Worm (Caenorhabditis elegans) whole organism, mixed stage, embryonic: ENCODE data around the gene srh-47.

ENCODE experiments used
- ces-1 ChIP-seq: fragments of 150-350 bp; optimal IDR thresholded peaks from 2 replicates; lab custom pipeline; 2014; ENCODE audit warnings: missing biosample characterization, missing genetic modification reagents, missing genetic modification characterization
- elt-1 ChIP-seq: sonication (generic microtip); optimal IDR thresholded peaks from 2 replicates; lab custom pipeline; 2017; ENCODE audit warnings: missing genetic modification characterization, mild to moderate bottlenecking, missing compliant biosample characterization, antibody characterized with exemption, moderate library complexity, borderline replicate concordance; ENCODE audit not compliant: insufficient read depth
- elt-3 ChIP-seq: fragments of 150-350 bp; optimal IDR thresholded peaks from 2 replicates; lab custom pipeline; 2014; ENCODE audit warnings: missing biosample characterization, missing genetic modification characterization
- nhr-12 ChIP-seq: fragments of 150-350 bp; optimal IDR thresholded peaks from 2 replicates; lab custom pipeline; 2014; ENCODE audit warnings: missing biosample characterization, missing genetic modification characterization
- nhr-76 ChIP-seq: sonication (generic microtip); optimal IDR thresholded peaks from 2 replicates; lab custom pipeline; 2017; ENCODE audit warnings: missing biosample characterization, missing genetic modification characterization
- sptf-1 ChIP-seq: sonication (generic microtip); optimal IDR thresholded peaks from 2 replicates; lab custom pipeline; 2017; ENCODE audit warnings: mild to moderate bottlenecking, missing genetic modification characterization, moderate library complexity, missing compliant biosample characterization

- TF ChIP-seq sptf-1 (tag; lab: Kevin White, UChicago) (no peak), elt-3 (tag; lab: Kevin White, UChicago) (no peak), elt-1 (no peak), nhr-12 (tag; lab: Kevin White, UChicago) (no peak), nhr-76 (no peak), ces-1 (GFP tag; lab: Kevin White, UChicago) (no peak)
Observed at ce11 chrV:11308346-11308745, 7.9 kb upstream of the srh-47 start, which contains the start of gene snf-11.
